Fruit fly (Drosophila melanogaster) whole organism, wandering third instar larva: ENCODE results near the gene tty.

Source experiments
- Abd-B ChIP-seq: fragments of >200 bp; optimal IDR thresholded peaks from 2 replicates; lab custom pipeline; 2017; ENCODE audit warnings: missing biosample characterization, missing genetic modification characterization
- CG32264 ChIP-seq: fragments of 200-800 bp; sonication (Bioruptor generic); optimal IDR thresholded peaks from 2 replicates; lab custom pipeline; 2016; ENCODE audit warnings: missing biosample characterization, missing genetic modification characterization
- CG9705 ChIP-seq: fragments of 200-800 bp; sonication (Bioruptor generic); optimal IDR thresholded peaks from 2 replicates; lab custom pipeline; 2018; ENCODE audit warnings: missing biosample characterization, mild to moderate bottlenecking, missing genetic modification characterization
- CrebA ChIP-seq: fragments of 200-800 bp; sonication (Bioruptor generic); optimal IDR thresholded peaks from 2 replicates; lab custom pipeline; 2016; ENCODE audit warnings: missing biosample characterization, mild to moderate bottlenecking, missing genetic modification characterization, borderline replicate concordance
- Dif ChIP-seq: fragments of 200-275, 200-300 bp; sonication (Bioruptor generic); optimal IDR thresholded peaks from 2 replicates; lab custom pipeline; 2018; ENCODE audit warnings: missing biosample characterization, missing genetic modification characterization; ENCODE audit not compliant: partially characterized antibody
- GATAd ChIP-seq: sonication (Bioruptor generic); optimal IDR thresholded peaks from 2 replicates; lab custom pipeline; 2016; ENCODE audit warnings: missing biosample characterization, missing genetic modification characterization
- HLH106 ChIP-seq: fragments of 200-800 bp; optimal IDR thresholded peaks from 3 replicates; lab custom pipeline; 2019; ENCODE audit warnings: missing biosample characterization, mild to moderate bottlenecking, missing genetic modification characterization, moderate library complexity
- Hnf4 ChIP-seq: fragments of 200-800 bp; sonication (Bioruptor generic); optimal IDR thresholded peaks from 2 replicates; lab custom pipeline; 2016; ENCODE audit warnings: missing biosample characterization, mild to moderate bottlenecking, missing genetic modification characterization
- Hr78 ChIP-seq: fragments of >200 bp; optimal IDR thresholded peaks from 2 replicates; lab custom pipeline; 2017; ENCODE audit warnings: missing biosample characterization, missing genetic modification characterization
- Mio ChIP-seq: sonication (Bioruptor generic); optimal IDR thresholded peaks from 2 replicates; lab custom pipeline; 2016; ENCODE audit warnings: missing biosample characterization, missing genetic modification characterization
- N ChIP-seq: fragments of >200 bp; optimal IDR thresholded peaks from 2 replicates; lab custom pipeline; 2018; ENCODE audit warnings: missing biosample characterization, missing external identifiers, missing genetic modification characterization
- OdsH ChIP-seq: fragments of 200-800 bp; sonication (Bioruptor generic); optimal IDR thresholded peaks from 2 replicates; lab custom pipeline; 2016; ENCODE audit warnings: missing biosample characterization, mild to moderate bottlenecking, missing genetic modification characterization
- Rel ChIP-seq, 2 experiments: fragments of 200-800 bp; sonication (Bioruptor generic) in 1 of 2; optimal IDR thresholded peaks; 2 replicates in 1 of 2; 3 replicates in 1 of 2; lab custom pipeline; 2016 to 2019; ENCODE audit warnings: mild to moderate bottlenecking in 2 of 2, missing biosample characterization in 2 of 2, missing genetic modification characterization in 2 of 2, moderate library complexity in 1 of 2
- Sp1 ChIP-seq: fragments of 200-800 bp; sonication (Bioruptor generic); optimal IDR thresholded peaks from 3 replicates; lab custom pipeline; 2019; ENCODE audit warnings: missing biosample characterization, mild to moderate bottlenecking, missing genetic modification characterization, moderate library complexity
- Vsx2 ChIP-seq: fragments of 200-300, 225-300 bp; sonication (Bioruptor generic); optimal IDR thresholded peaks from 2 replicates; lab custom pipeline; 2018; ENCODE audit warnings: missing biosample characterization, missing genetic modification characterization; ENCODE audit not compliant: partially characterized antibody
- br ChIP-seq: fragments of 200-800 bp; sonication (Bioruptor generic); optimal IDR thresholded peaks from 2 replicates; lab custom pipeline; 2016; ENCODE audit warnings: missing biosample characterization, missing genetic modification characterization
- brk ChIP-seq: fragments of 200-800 bp; sonication (Bioruptor generic); optimal IDR thresholded peaks from 2 replicates; lab custom pipeline; 2016; ENCODE audit warnings: missing biosample characterization, mild to moderate bottlenecking, missing genetic modification characterization
- dl ChIP-seq, 2 experiments: fragments of 175-275, 200-275 bp in 1 of 2; fragments of 200-275 bp in 1 of 2; sonication (Bioruptor generic); optimal IDR thresholded peaks; lab custom pipeline; 2018; ENCODE audit warnings: mild to moderate bottlenecking in 2 of 2, missing biosample characterization in 2 of 2, missing genetic modification characterization in 2 of 2, moderate library complexity in 2 of 2; ENCODE audit not compliant: partially characterized antibody in 2 of 2, insufficient read depth in 1 of 2
- dmrt93B ChIP-seq: fragments of 200-800 bp; sonication (Bioruptor generic); optimal IDR thresholded peaks from 2 replicates; lab custom pipeline; 2018; ENCODE audit warnings: missing biosample characterization, mild to moderate bottlenecking, missing genetic modification characterization
- dsf ChIP-seq: sonication (Bioruptor generic); optimal IDR thresholded peaks from 2 replicates; lab custom pipeline; 2016; ENCODE audit warnings: missing biosample characterization, missing genetic modification characterization, borderline replicate concordance
- ey ChIP-seq: fragments of 200-800 bp; sonication (Bioruptor generic); optimal IDR thresholded peaks from 2 replicates; lab custom pipeline; 2016; ENCODE audit warnings: missing biosample characterization, missing genetic modification characterization
- foxo ChIP-seq, 2 experiments: fragments of 200-800 bp; sonication (Bioruptor generic); optimal IDR thresholded peaks; 2 replicates in 1 of 2; 3 replicates in 1 of 2; lab custom pipeline; 2016 to 2017; ENCODE audit warnings: missing biosample characterization in 2 of 2, missing genetic modification characterization in 2 of 2
- fru ChIP-seq: fragments of 200-800 bp; sonication (Bioruptor generic); optimal IDR thresholded peaks from 3 replicates; lab custom pipeline; 2016; ENCODE audit warnings: missing biosample characterization, mild to moderate bottlenecking, missing genetic modification characterization
- h ChIP-seq: fragments of 200-800 bp; sonication (Bioruptor generic); optimal IDR thresholded peaks from 3 replicates; lab custom pipeline; 2016; ENCODE audit warnings: missing biosample characterization, mild to moderate bottlenecking, missing genetic modification characterization
- jim ChIP-seq: fragments of 175-275, 200-325 bp; sonication (Bioruptor generic); optimal IDR thresholded peaks from 2 replicates; lab custom pipeline; 2016; ENCODE audit warnings: missing biosample characterization, mild to moderate bottlenecking, missing genetic modification characterization
- lola ChIP-seq: fragments of >200 bp; optimal IDR thresholded peaks from 2 replicates; lab custom pipeline; 2017; ENCODE audit warnings: missing biosample characterization, missing genetic modification characterization
- pan ChIP-seq: fragments of >200 bp; optimal IDR thresholded peaks from 2 replicates; lab custom pipeline; 2017
- psq ChIP-seq: fragments of 200-800 bp; sonication (Bioruptor generic); optimal IDR thresholded peaks from 3 replicates; lab custom pipeline; 2017; ENCODE audit warnings: missing biosample characterization, mild to moderate bottlenecking, missing genetic modification characterization, moderate library complexity
- rgr ChIP-seq: fragments of 200-800 bp; sonication (Bioruptor generic); optimal IDR thresholded peaks from 3 replicates; lab custom pipeline; 2016; ENCODE audit warnings: missing biosample characterization, mild to moderate bottlenecking, missing genetic modification characterization
- sage ChIP-seq: fragments of 200-800 bp; sonication (Bioruptor generic); optimal IDR thresholded peaks from 2 replicates; lab custom pipeline; 2016; ENCODE audit warnings: missing biosample characterization, mild to moderate bottlenecking, missing genetic modification characterization
- tai ChIP-seq: sonication (Bioruptor generic); optimal IDR thresholded peaks from 2 replicates; lab custom pipeline; 2016; ENCODE audit warnings: missing biosample characterization, missing genetic modification characterization
- usp ChIP-seq: fragments of >200 bp; optimal IDR thresholded peaks from 2 replicates; lab custom pipeline; 2017; ENCODE audit warnings: missing biosample characterization, missing genetic modification characterization
- woc ChIP-seq: sonication (Bioruptor generic); optimal IDR thresholded peaks from 2 replicates; lab custom pipeline; 2016; ENCODE audit warnings: missing biosample characterization, mild to moderate bottlenecking, missing genetic modification characterization

The tty gene

dm6 chrX:21285001-21285400 is 54.5 kb downstream of the tty start, which contains the start of gene CG1494:
Gene CG1494 (plus strand): TSS chrX:21285301.
- TF ChIP-seq h (GFP tag; lab: Kevin White, UChicago) = no peak
- no peak for TF ChIP-seq Rel (GFP tag; optimal IDR thresholded peaks at IDR 0.05; lab: Kevin White, UChicago)
- TF ChIP-seq Rel (tag; optimal IDR thresholded peaks at IDR 0.05; lab: Kevin White, UChicago) = no peak
- no peak for TF ChIP-seq Hnf4 (GFP tag; lab: Kevin White, UChicago)
- no peak for TF ChIP-seq dmrt93B (GFP tag; lab: Kevin White, UChicago)
- no peak for TF ChIP-seq pan (lab: Kevin White, UChicago)
- no peak for TF ChIP-seq br (GFP tag; lab: Kevin White, UChicago)
- TF ChIP-seq jim (GFP tag; lab: Kevin White, UChicago) = no peak

dm6 chrX:21282035-21282434 is 57.4 kb downstream of the tty start:
- no peak for TF ChIP-seq lola
- TF ChIP-seq psq (GFP tag; lab: Kevin White, UChicago) = no peak
- TF ChIP-seq usp (GFP tag; lab: Kevin White, UChicago) = no peak
- no peak for TF ChIP-seq CrebA (GFP tag; lab: Kevin White, UChicago)
- TF ChIP-seq tai (GFP tag; lab: Kevin White, UChicago) = no peak
- no peak for TF ChIP-seq Sp1 (GFP tag; lab: Kevin White, UChicago)
- no peak for TF ChIP-seq Mio (GFP tag; lab: Kevin White, UChicago)
- no peak for TF ChIP-seq N (GFP tag; lab: Kevin White, UChicago)
- TF ChIP-seq ey (GFP tag; lab: Kevin White, UChicago) = no peak
- no peak for TF ChIP-seq dl (GFP tag; optimal IDR thresholded peaks at IDR 0.05; lab: Kevin White, UChicago; ENCODE audit: insufficient read depth in 1 of 2, partially characterized antibody in 2 of 2)
- no peak for TF ChIP-seq fru (GFP tag; lab: Kevin White, UChicago)
- TF ChIP-seq, all 38 proteins: peak for 0

- no peak for TF ChIP-seq CG32264
- TF ChIP-seq CrebA (GFP tag; lab: Kevin White, UChicago) = peak; percentile 82
- no peak for TF ChIP-seq ey (GFP tag; lab: Kevin White, UChicago)
- no peak for TF ChIP-seq CG9705 (GFP tag; lab: Kevin White, UChicago)
- TF ChIP-seq Hr78 (GFP tag; lab: Kevin White, UChicago) = no peak
- TF ChIP-seq OdsH (GFP tag; lab: Kevin White, UChicago) = peak; percentile 9
- TF ChIP-seq Hnf4 (GFP tag; lab: Kevin White, UChicago) = peak; percentile 49
- peak; percentile 54 for TF ChIP-seq woc (GFP tag; lab: Kevin White, UChicago)
- TF ChIP-seq Vsx2 (GFP tag; lab: Kevin White, UChicago) = no peak
- TF ChIP-seq Abd-B = no peak
- TF ChIP-seq GATAd (GFP tag; lab: Kevin White, UChicago) = no peak
- peak; percentile 10 for TF ChIP-seq psq (GFP tag; lab: Kevin White, UChicago)
- no peak for TF ChIP-seq dsf (GFP tag; lab: Kevin White, UChicago)
- peak; percentile 12 for TF ChIP-seq HLH106 (tag; lab: Kevin White, UChicago)
- no peak for TF ChIP-seq brk (GFP tag; lab: Kevin White, UChicago)
- TF ChIP-seq jim (GFP tag; lab: Kevin White, UChicago) = peak; percentile 6
- peak; percentile 48 for TF ChIP-seq Dif
- TF ChIP-seq h (GFP tag; lab: Kevin White, UChicago) = peak; percentile 25
- TF ChIP-seq dmrt93B (GFP tag; lab: Kevin White, UChicago) = peak; percentile 27
- TF ChIP-seq pan (lab: Kevin White, UChicago) = peak; percentile 75
- peak in 1 of 2 experiments; percentile 16 for TF ChIP-seq foxo (GFP tag; optimal IDR thresholded peaks at IDR 0.05; lab: Kevin White, UChicago)
- TF ChIP-seq Rel (GFP tag; optimal IDR thresholded peaks at IDR 0.05; lab: Kevin White, UChicago) = no peak
- TF ChIP-seq Rel (tag; optimal IDR thresholded peaks at IDR 0.05; lab: Kevin White, UChicago) = peak; percentile 74
- TF ChIP-seq sage (GFP tag; lab: Kevin White, UChicago) = no peak
- peak; percentile 15 for TF ChIP-seq rgr (GFP tag; lab: Kevin White, UChicago)
- no peak for TF ChIP-seq Sp1 (GFP tag; lab: Kevin White, UChicago)
- TF ChIP-seq, all 38 proteins: peak for 14
These were observed 58.2 kb downstream of the tty start, which contains the start of gene Mnr for dm6 chrX:21281039-21281911. Gene Mnr (minus strand): TSS chrX:21281171.
